Worm (Caenorhabditis elegans) whole organism, L3 larva: ENCODE measurements around the gene C04E7.5.

Experiments
- ZK546.5 ChIP-seq: sonication (generic microtip); optimal IDR thresholded peaks from 2 replicates; lab custom pipeline; 2017; ENCODE audit warnings: missing biosample characterization, missing genetic modification characterization
- ama-1 ChIP-seq: fragments of 150-350 bp; optimal IDR thresholded peaks from 2 replicates; lab custom pipeline; 2018
- daf-12 ChIP-seq: fragments of 150-350 bp; optimal IDR thresholded peaks from 2 replicates; lab custom pipeline; 2014; ENCODE audit warnings: missing biosample characterization, missing genetic modification reagents, missing genetic modification characterization
- elt-1 ChIP-seq: fragments of 150-350 bp; optimal IDR thresholded peaks from 2 replicates; lab custom pipeline; 2014; ENCODE audit warnings: missing biosample characterization, missing genetic modification characterization
- elt-2 ChIP-seq: sonication (generic microtip); optimal IDR thresholded peaks from 2 replicates; lab custom pipeline; 2016; ENCODE audit warnings: missing genetic modification reagents, mild to moderate bottlenecking, missing genetic modification characterization, missing compliant biosample characterization
- fos-1 ChIP-seq: fragments of 150-350 bp; optimal IDR thresholded peaks from 2 replicates; lab custom pipeline; 2014; ENCODE audit warnings: missing biosample characterization, missing genetic modification characterization
- jun-1 ChIP-seq: fragments of 150-350 bp; optimal IDR thresholded peaks from 2 replicates; lab custom pipeline; 2014; ENCODE audit warnings: missing biosample characterization, missing genetic modification reagents, missing genetic modification characterization
- mdl-1 ChIP-seq: fragments of 150-350 bp; optimal IDR thresholded peaks from 2 replicates; lab custom pipeline; 2014; ENCODE audit warnings: missing biosample characterization, missing genetic modification characterization
- nhr-11 ChIP-seq: fragments of 150-350 bp; optimal IDR thresholded peaks from 2 replicates; lab custom pipeline; 2014; ENCODE audit warnings: missing biosample characterization, missing genetic modification characterization
- nhr-23 ChIP-seq: fragments of 150-350 bp; optimal IDR thresholded peaks from 2 replicates; lab custom pipeline; 2014; ENCODE audit warnings: missing biosample characterization, missing genetic modification reagents, missing genetic modification characterization
- nhr-237 ChIP-seq: fragments of 150-350 bp; optimal IDR thresholded peaks from 2 replicates; lab custom pipeline; 2014; ENCODE audit warnings: missing biosample characterization, missing genetic modification characterization
- nhr-28 ChIP-seq: fragments of 150-350 bp; optimal IDR thresholded peaks from 2 replicates; lab custom pipeline; 2014; ENCODE audit warnings: missing biosample characterization, missing genetic modification characterization
- sea-2 ChIP-seq: fragments of 150-350 bp; sonication (generic microtip); optimal IDR thresholded peaks from 4 replicates; lab custom pipeline; 2014; ENCODE audit warnings: missing biosample characterization, missing genetic modification reagents, missing genetic modification characterization
- unc-39 ChIP-seq: sonication (generic microtip); optimal IDR thresholded peaks from 4 replicates; lab custom pipeline; 2017; ENCODE audit warnings: missing biosample characterization, missing genetic modification characterization

ce11 chrX:389566-389965 is 29.0 kb downstream of the C04E7.5 start:
- TF ChIP-seq daf-12 (tag; lab: Kevin White, UChicago): no peak
- TF ChIP-seq ama-1 (lab: Kevin White, UChicago): no peak
- TF ChIP-seq nhr-237 (tag; lab: Kevin White, UChicago): no peak
- no peak for TF ChIP-seq sea-2 (GFP tag; lab: Kevin White, UChicago)
- TF ChIP-seq elt-2 (tag; lab: Kevin White, UChicago): no peak
- no peak for TF ChIP-seq fos-1 (tag; lab: Kevin White, UChicago)
- TF ChIP-seq nhr-11 (tag; lab: Kevin White, UChicago): no peak
- TF ChIP-seq nhr-28 (tag; lab: Kevin White, UChicago): no peak
- TF ChIP-seq elt-1 (tag; lab: Kevin White, UChicago): no peak
- no peak for TF ChIP-seq jun-1 (tag; lab: Kevin White, UChicago)
- no peak for TF ChIP-seq ZK546.5 (tag; lab: Kevin White, UChicago)
- no peak for TF ChIP-seq mdl-1 (tag; lab: Kevin White, UChicago)
- TF ChIP-seq nhr-23 (tag; lab: Kevin White, UChicago): no peak
- no peak for TF ChIP-seq unc-39
